Worm (Caenorhabditis elegans) whole organism, mixed stage, embryonic: Measurements from ENCODE around the gene zzz-1.

Experiments
- M03D4.4 ChIP-seq: sonication (generic microtip); optimal IDR thresholded peaks from 2 replicates; lab custom pipeline; 2017; ENCODE audit warnings: mild to moderate bottlenecking, missing genetic modification characterization, missing compliant biosample characterization
- blmp-1 ChIP-seq: fragments of 150-350 bp; optimal IDR thresholded peaks from 2 replicates; lab custom pipeline; 2014; ENCODE audit warnings: missing biosample characterization, missing genetic modification characterization
- ceh-43 ChIP-seq: fragments of 200-800 bp; sonication (Bioruptor generic); optimal IDR thresholded peaks from 2 replicates; lab custom pipeline; 2018; ENCODE audit warnings: mild to moderate bottlenecking, missing genetic modification characterization, moderate library complexity, missing compliant biosample characterization
- ces-1 ChIP-seq: fragments of 150-350 bp; optimal IDR thresholded peaks from 2 replicates; lab custom pipeline; 2014; ENCODE audit warnings: missing biosample characterization, missing genetic modification reagents, missing genetic modification characterization
- cnd-1 ChIP-seq: fragments of 200-800 bp; sonication (Bioruptor generic); optimal IDR thresholded peaks from 2 replicates; lab custom pipeline; 2018; ENCODE audit warnings: mild to moderate bottlenecking, missing genetic modification characterization, missing compliant biosample characterization
- drap-1 ChIP-seq: fragments of 200-800 bp; sonication (Bioruptor generic); optimal IDR thresholded peaks from 3 replicates; lab custom pipeline; 2018; ENCODE audit warnings: mild to moderate bottlenecking, missing genetic modification characterization, missing compliant biosample characterization
- elt-1 ChIP-seq: sonication (generic microtip); optimal IDR thresholded peaks from 2 replicates; lab custom pipeline; 2017; ENCODE audit warnings: missing genetic modification characterization, mild to moderate bottlenecking, missing compliant biosample characterization, antibody characterized with exemption, moderate library complexity, borderline replicate concordance; ENCODE audit not compliant: insufficient read depth
- ham-2 ChIP-seq: fragments of 200-800 bp; sonication (Bioruptor generic); optimal IDR thresholded peaks from 2 replicates; lab custom pipeline; 2018; ENCODE audit warnings: mild to moderate bottlenecking, missing genetic modification characterization, missing compliant biosample characterization
- hlh-1 ChIP-seq: fragments of 150-350 bp; optimal IDR thresholded peaks from 2 replicates; lab custom pipeline; 2014; ENCODE audit warnings: missing biosample characterization, missing genetic modification reagents, missing genetic modification characterization
- lin-13 ChIP-seq: fragments of 150-350 bp; optimal IDR thresholded peaks from 2 replicates; lab custom pipeline; 2014; ENCODE audit warnings: missing biosample characterization, missing genetic modification characterization
- lin-32 ChIP-seq: fragments of 200-800 bp; sonication (Bioruptor generic); optimal IDR thresholded peaks from 2 replicates; lab custom pipeline; 2018; ENCODE audit warnings: mild to moderate bottlenecking, missing genetic modification characterization, missing compliant biosample characterization
- mab-5 ChIP-seq: fragments of 150-350 bp; optimal IDR thresholded peaks from 2 replicates; lab custom pipeline; 2014; ENCODE audit warnings: missing biosample characterization, missing genetic modification characterization
- mep-1 ChIP-seq: fragments of 150-350 bp; optimal IDR thresholded peaks from 2 replicates; lab custom pipeline; 2017; ENCODE audit warnings: missing biosample characterization, missing genetic modification reagents, missing genetic modification characterization, inconsistent platforms
- mls-2 ChIP-seq: sonication (generic microtip); optimal IDR thresholded peaks from 2 replicates; lab custom pipeline; 2016; ENCODE audit warnings: mild to moderate bottlenecking, missing genetic modification characterization, moderate library complexity, missing compliant biosample characterization
- nhr-2 ChIP-seq: fragments of 150-350 bp; optimal IDR thresholded peaks from 2 replicates; lab custom pipeline; 2014; ENCODE audit warnings: missing biosample characterization, missing genetic modification characterization
- nhr-237 ChIP-seq: fragments of 150-350 bp; optimal IDR thresholded peaks from 2 replicates; lab custom pipeline; 2014; ENCODE audit warnings: missing biosample characterization, missing genetic modification characterization
- pha-4 ChIP-seq: fragments of 150-350 bp; optimal IDR thresholded peaks from 2 replicates; lab custom pipeline; 2018; ENCODE audit warnings: missing biosample characterization, missing genetic modification reagents, missing genetic modification characterization
- sptf-1 ChIP-seq: sonication (generic microtip); optimal IDR thresholded peaks from 2 replicates; lab custom pipeline; 2017; ENCODE audit warnings: mild to moderate bottlenecking, missing genetic modification characterization, moderate library complexity, missing compliant biosample characterization
- unc-120 ChIP-seq: sonication (generic microtip); optimal IDR thresholded peaks from 2 replicates; lab custom pipeline; 2017; ENCODE audit warnings: missing genetic modification characterization, missing compliant biosample characterization; ENCODE audit not compliant: poor library complexity, severe bottlenecking
- unc-62 ChIP-seq: fragments of 150-350 bp; optimal IDR thresholded peaks from 2 replicates; lab custom pipeline; 2014; ENCODE audit warnings: missing biosample characterization, missing genetic modification reagents, missing genetic modification characterization
- ztf-11 ChIP-seq: fragments of 150-350 bp; optimal IDR thresholded peaks from 2 replicates; lab custom pipeline; 2014; ENCODE audit warnings: missing biosample characterization, missing genetic modification characterization

zzz-1 gene

DNA sequence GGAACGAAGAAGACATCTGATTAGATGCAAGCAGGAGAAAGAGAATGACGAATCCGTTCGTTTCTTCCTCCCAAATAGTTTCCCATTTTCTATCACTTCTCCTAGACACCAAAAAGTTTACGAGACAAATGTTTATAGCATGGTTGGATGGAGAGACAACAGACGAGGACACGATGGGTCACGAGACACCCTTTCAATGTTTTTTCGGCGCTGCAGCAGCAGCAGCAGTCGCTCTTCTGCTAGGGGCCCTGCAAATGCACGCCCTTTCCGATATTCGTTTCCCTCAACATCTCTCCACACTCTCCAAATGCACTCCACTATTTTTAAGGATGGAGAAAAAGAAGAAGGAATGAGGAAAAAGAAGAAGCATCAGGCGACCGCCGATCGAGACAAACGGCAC is 50.6 kb downstream of the zzz-1 start:
- TF ChIP-seq mls-2, result peak; percentile 48
- TF ChIP-seq blmp-1 (tag; lab: Kevin White, UChicago), result no peak
- TF ChIP-seq M03D4.4 (tag; lab: Kevin White, UChicago), result peak; percentile 44
- no peak for TF ChIP-seq nhr-2 (tag; lab: Kevin White, UChicago)
- no peak for TF ChIP-seq lin-32 (GFP tag; lab: Kevin White, UChicago)
- no peak for TF ChIP-seq ceh-43 (GFP tag; lab: Kevin White, UChicago)
- peak; percentile 24 for TF ChIP-seq drap-1 (GFP tag; lab: Kevin White, UChicago)
- peak; percentile 3 for TF ChIP-seq sptf-1 (tag; lab: Kevin White, UChicago)
- no peak for TF ChIP-seq pha-4 (tag; lab: Kevin White, UChicago)
- peak; percentile 59 for TF ChIP-seq hlh-1 (tag; lab: Kevin White, UChicago)
- TF ChIP-seq lin-13, result no peak
- peak; percentile 3 for TF ChIP-seq ces-1 (GFP tag; lab: Kevin White, UChicago)
- TF ChIP-seq nhr-237, result no peak
- TF ChIP-seq mab-5, result no peak
- TF ChIP-seq elt-1 (tag; lab: Kevin White, UChicago), result no peak
- TF ChIP-seq unc-120 (tag; lab: Kevin White, UChicago), result peak; percentile 96
- TF ChIP-seq mep-1 (tag; lab: Kevin White, UChicago), result no peak
- peak; percentile 27 for TF ChIP-seq unc-62 (GFP tag; lab: Kevin White, UChicago)
- no peak for TF ChIP-seq cnd-1
- TF ChIP-seq, all 35 proteins: peak for 8

DNA sequence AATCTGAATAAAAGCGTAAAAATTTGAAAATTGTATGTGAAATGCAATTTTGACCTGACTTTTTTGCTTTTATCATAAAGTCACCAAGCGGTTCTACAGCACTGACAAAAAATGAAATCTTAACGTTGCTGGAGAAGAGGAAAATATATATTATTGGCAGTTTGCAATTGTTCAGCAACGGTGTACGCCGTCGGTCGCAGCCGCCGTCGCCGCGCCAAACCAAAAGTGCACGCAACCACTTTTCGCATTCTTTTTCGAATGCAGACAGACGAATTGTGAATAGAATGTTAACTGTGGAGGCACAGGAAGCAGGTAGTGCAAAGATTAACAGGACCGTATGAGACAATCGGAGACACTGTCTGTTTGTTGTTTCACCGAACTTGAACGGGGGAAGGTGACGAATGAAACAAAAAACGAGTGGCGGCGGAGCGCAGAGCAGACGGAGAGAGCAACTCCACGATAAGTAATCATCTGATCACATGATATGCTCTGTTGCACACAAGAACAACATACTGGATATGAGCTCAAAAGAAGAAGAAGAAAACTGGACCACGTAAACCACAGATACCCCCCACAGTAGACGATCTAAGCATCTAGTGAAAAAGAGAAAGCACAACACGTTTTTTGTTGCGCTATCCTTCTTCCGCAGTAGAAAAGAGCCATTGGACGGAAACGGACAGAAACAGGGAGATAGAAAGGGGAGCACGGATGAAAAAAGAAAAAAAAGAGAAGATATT is 51.9 kb downstream of the zzz-1 start:
- TF ChIP-seq ztf-11 (tag; lab: Kevin White, UChicago), result no peak
- no peak for TF ChIP-seq ham-2 (GFP tag; lab: Kevin White, UChicago)
- peak; percentile 77 for TF ChIP-seq unc-120 (tag; lab: Kevin White, UChicago)
